Worm (Caenorhabditis elegans) whole organism, early embryonic: ENCODE data around the gene W08E12.6.

Source experiments
- ama-1 ChIP-seq: fragments of 150-350 bp; optimal IDR thresholded peaks from 2 replicates; lab custom pipeline; 2014
- ceh-36 ChIP-seq: sonication (generic microtip); optimal IDR thresholded peaks from 2 replicates; lab custom pipeline; 2016; ENCODE audit warnings: missing genetic modification characterization, inconsistent platforms, missing compliant biosample characterization
- ets-7 ChIP-seq: sonication (generic microtip); optimal IDR thresholded peaks from 2 replicates; lab custom pipeline; 2016; ENCODE audit warnings: missing genotype, missing genetic modification characterization, missing compliant biosample characterization
- hmg-4 ChIP-seq: fragments of 200-800 bp; sonication (Bioruptor generic); optimal IDR thresholded peaks from 2 replicates; lab custom pipeline; 2018; ENCODE audit warnings: mild to moderate bottlenecking, missing genetic modification characterization, missing compliant biosample characterization
- hnd-1 ChIP-seq: sonication (generic microtip); optimal IDR thresholded peaks from 2 replicates; lab custom pipeline; 2016; ENCODE audit warnings: missing genetic modification characterization, missing compliant biosample characterization
- sea-1 ChIP-seq: fragments of 200-800 bp; sonication (Bioruptor generic); conservative IDR thresholded peaks from 2 replicates; pipeline ENCODE4 v1.3.6; 2022; ENCODE audit warnings: missing genetic modification characterization, missing compliant biosample characterization
- tra-4 ChIP-seq: sonication (generic microtip); optimal IDR thresholded peaks from 2 replicates; lab custom pipeline; 2017; ENCODE audit warnings: missing genetic modification characterization, missing compliant biosample characterization

ce11 chrIV:3267581-3267980 is 30.8 kb upstream of the W08E12.6 start, which contains the start of gene clec-173:
- TF ChIP-seq tra-4 (tag; lab: Kevin White, UChicago) (no peak), ets-7 (tag; lab: Kevin White, UChicago) (no peak), ceh-36 (tag; lab: Kevin White, UChicago) (no peak), hmg-4 (GFP tag; lab: Kevin White, UChicago) (no peak), ama-1 (lab: Kevin White, UChicago) (no peak), hnd-1 (tag; lab: Kevin White, UChicago) (no peak), sea-1 (GFP tag; lab: Robert Waterston, UW) (no peak)
